Worm (Caenorhabditis elegans): ENCODE data around the gene ets-9.

ets-9 gene

DNA sequence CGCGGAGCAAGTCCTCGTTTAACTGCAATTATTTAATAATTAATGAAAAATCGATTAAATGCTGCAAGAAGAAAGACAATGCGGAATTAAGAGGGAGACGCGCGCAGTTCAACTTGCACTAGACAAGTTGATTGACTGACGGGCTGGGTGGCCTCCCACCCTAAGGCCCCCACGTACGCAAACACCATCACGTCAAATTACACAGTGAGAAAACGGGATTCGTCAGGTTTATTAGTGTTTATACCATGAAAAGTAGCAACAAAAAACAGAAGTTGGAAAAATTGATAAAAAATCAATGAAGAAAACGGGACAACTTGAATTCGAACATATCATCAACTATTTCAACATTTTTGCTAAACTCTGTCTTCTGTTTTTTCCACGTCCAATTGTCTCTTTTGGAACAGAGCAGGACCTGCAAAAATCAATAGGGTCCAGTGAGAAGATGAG lies 28.1 kb downstream of the ets-9 start (continued):
- TF ChIP-seq fkh-8 (tag; optimal IDR thresholded peaks at IDR 0.05) (peak; percentile 26), unc-62 (GFP tag; optimal IDR thresholded peaks at IDR 0.05) (no peak), hlh-17 (GFP tag; optimal IDR thresholded peaks at IDR 0.05; ENCODE audit: borderline replicate concordance) (no peak), tbx-2 (tag; optimal IDR thresholded peaks at IDR 0.05) (peak; percentile 41), snpc-4 (tag; optimal IDR thresholded peaks at IDR 0.05) (no peak), aly-2 (tag; optimal IDR thresholded peaks at IDR 0.05) (no peak), ceh-82 (tag; optimal IDR thresholded peaks at IDR 0.05) (peak in 2 of 3 experiments; percentile 4 to 15), unc-86 (tag; optimal IDR thresholded peaks at IDR 0.05) (peak; percentile 44), efl-1 (optimal IDR thresholded peaks at IDR 0.05) (peak; percentile 4 to 15), efl-1 (GFP tag; optimal IDR thresholded peaks at IDR 0.05 in 1 of 2) (peak in 1 of 2 experiments; percentile 40), hpl-2 (GFP tag; optimal IDR thresholded peaks at IDR 0.05) (no peak), sup-37 (GFP tag; optimal IDR thresholded peaks at IDR 0.05) (no peak), isw-1 (GFP tag; IDR thresholded peaks at IDR 0.05) (0 out of 2 replicates have a peak, but pooled peaks have one; percentile 15), dsc-1 (tag; optimal IDR thresholded peaks at IDR 0.05) (peak; percentile 46), egl-13 (tag; optimal IDR thresholded peaks at IDR 0.05) (peak; percentile 15), snu-23 (GFP tag; optimal IDR thresholded peaks at IDR 0.05) (peak; percentile 58), mep-1 (tag; optimal IDR thresholded peaks at IDR 0.05) (peak; percentile 30), irx-1 (tag; optimal IDR thresholded peaks at IDR 0.05) (peak; percentile 61), grh-1 (GFP tag; IDR thresholded peaks at IDR 0.05) (no peak), C16A3.4 (tag; optimal IDR thresholded peaks at IDR 0.05) (peak; percentile 28), nhr-19 (GFP tag; conservative IDR thresholded peaks at IDR 0.05) (peak; percentile 37; the same call in 1 of the 2 replicates), nhr-47 (tag; optimal IDR thresholded peaks at IDR 0.05) (peak; percentile 55), zip-4 (GFP tag; optimal IDR thresholded peaks at IDR 0.05) (no peak), ceh-63 (GFP tag; optimal IDR thresholded peaks at IDR 0.05) (no peak), dpl-1 (GFP tag; optimal IDR thresholded peaks at IDR 0.05) (peak in 2 of 3 experiments; percentile 20 to 28), sox-4 (tag; optimal IDR thresholded peaks at IDR 0.05) (no peak)

DNA sequence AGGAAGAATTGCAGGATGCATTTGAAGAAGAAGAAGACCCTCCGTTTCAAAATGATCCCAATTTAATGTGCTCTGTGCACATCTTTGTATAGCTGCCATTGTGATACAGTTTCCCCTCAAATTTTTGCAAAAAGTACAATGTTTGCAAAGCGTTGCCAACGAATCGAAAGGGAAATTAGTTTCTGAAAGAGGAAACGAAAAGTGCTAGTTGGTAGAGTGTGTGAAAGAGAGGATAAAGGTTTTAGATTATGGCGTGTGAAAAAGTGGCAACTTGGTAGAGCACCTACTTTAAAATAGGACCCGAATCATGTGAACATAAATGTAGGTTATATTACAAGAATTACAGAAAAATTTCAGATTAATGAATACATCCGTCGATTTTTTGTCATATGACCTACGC lies 32.2 kb downstream of the ets-9 start, which contains the start of gene C52B9.8:
C52B9.8 (minus strand) TSS at position 101 of the 400 bp plus-strand sequence.
- no peak for TF ChIP-seq irx-1 (tag; optimal IDR thresholded peaks at IDR 0.05)
- TF ChIP-seq fkh-8 (tag; optimal IDR thresholded peaks at IDR 0.05): peak; percentile 16
- no peak for TF ChIP-seq efl-3 (GFP tag; optimal IDR thresholded peaks at IDR 0.05)

DNA sequence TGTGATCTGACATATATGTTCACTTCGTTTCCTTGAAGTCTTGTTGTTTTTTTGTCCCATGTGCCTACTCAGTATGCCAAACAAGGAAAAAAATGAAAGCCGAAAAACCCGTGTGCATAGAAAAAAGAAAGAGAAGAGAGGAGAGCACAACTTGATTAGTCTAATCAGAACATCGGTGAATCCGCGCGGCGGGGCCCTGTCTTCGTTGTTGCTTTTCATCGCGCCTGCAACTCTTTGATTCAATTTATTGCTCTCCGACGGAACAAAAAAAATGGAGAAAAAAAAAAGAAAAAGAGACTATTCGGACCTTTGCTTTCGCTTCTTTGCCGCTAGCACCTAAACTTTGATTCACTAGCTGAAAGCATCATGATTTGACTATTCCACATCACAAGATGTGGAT lies 35.4 kb downstream of the ets-9 start:
- TF ChIP-seq nhr-19 (GFP tag; conservative IDR thresholded peaks at IDR 0.05) (no peak), snu-23 (GFP tag; optimal IDR thresholded peaks at IDR 0.05) (no peak), nhr-71 (tag; optimal IDR thresholded peaks at IDR 0.05) (peak; percentile 2), nhr-47 (tag; optimal IDR thresholded peaks at IDR 0.05) (no peak), jun-1 (tag; optimal IDR thresholded peaks at IDR 0.05) (no peak), fkh-10 (GFP tag; optimal IDR thresholded peaks at IDR 0.05) (peak; percentile 95), unc-98 (GFP tag; IDR thresholded peaks at IDR 0.05) (no peak), swsn-7 (tag; optimal IDR thresholded peaks at IDR 0.05) (no peak), pag-3 (tag; optimal IDR thresholded peaks at IDR 0.05; ENCODE audit: borderline replicate concordance, insufficient read depth) (no peak), lin-14 (GFP tag; optimal IDR thresholded peaks at IDR 0.05) (peak; percentile 77), zag-1 (tag; optimal IDR thresholded peaks at IDR 0.05) (no peak), dpl-1 (GFP tag; optimal IDR thresholded peaks at IDR 0.05) (no peak), unc-30 (tag; optimal IDR thresholded peaks at IDR 0.05) (no peak), ceh-88 (GFP tag; IDR thresholded peaks at IDR 0.05) (no peak), nhr-84 (tag; optimal IDR thresholded peaks at IDR 0.05) (no peak), ceh-63 (GFP tag; optimal IDR thresholded peaks at IDR 0.05) (no peak), grh-1 (GFP tag; IDR thresholded peaks at IDR 0.05) (no peak), hlh-17 (GFP tag; optimal IDR thresholded peaks at IDR 0.05; ENCODE audit: borderline replicate concordance) (no peak), ceh-90 (tag; optimal IDR thresholded peaks at IDR 0.05) (no peak), hpl-2 (GFP tag; optimal IDR thresholded peaks at IDR 0.05) (no peak), nhr-12 (tag; optimal IDR thresholded peaks at IDR 0.05) (no peak), irx-1 (tag; optimal IDR thresholded peaks at IDR 0.05) (no peak), vab-15 (tag; optimal IDR thresholded peaks at IDR 0.05) (no peak), tbx-2 (tag; optimal IDR thresholded peaks at IDR 0.05) (no peak), zip-4 (GFP tag; optimal IDR thresholded peaks at IDR 0.05) (no peak), unc-62 (GFP tag; optimal IDR thresholded peaks at IDR 0.05) (no peak), snpc-4 (tag; optimal IDR thresholded peaks at IDR 0.05) (no peak), C16A3.4 (tag; optimal IDR thresholded peaks at IDR 0.05) (no peak), ces-1 (GFP tag; optimal IDR thresholded peaks at IDR 0.05) (peak; percentile 87)
